Fruit fly (Drosophila melanogaster) whole organism: ENCODE results near the gene CG7271.

Experiments
- CG8478 ChIP-seq: fragments of >200 bp; optimal IDR thresholded peaks from 2 replicates; lab custom pipeline; 2018; ENCODE audit warnings: inconsistent platforms
- Dll ChIP-seq: fragments of >200 bp; optimal IDR thresholded peaks from 2 replicates; lab custom pipeline; 2017
- EcR ChIP-seq, 2 experiments: fragments of >200 bp; optimal IDR thresholded peaks; 2 replicates each; lab custom pipeline; 2017; ENCODE audit warnings: missing biosample characterization in 2 of 2, missing genetic modification characterization in 2 of 2, missing genetic modification reagents in 2 of 2
- pan ChIP-seq: fragments of >200 bp; optimal IDR thresholded peaks from 2 replicates; lab custom pipeline; 2017
- psq ChIP-seq: fragments of >200 bp; optimal IDR thresholded peaks from 2 replicates; lab custom pipeline; 2017
- usp ChIP-seq: fragments of >200 bp; optimal IDR thresholded peaks from 2 replicates; lab custom pipeline; 2017; ENCODE audit warnings: missing biosample characterization, missing genetic modification characterization, mixed read lengths

DNA sequence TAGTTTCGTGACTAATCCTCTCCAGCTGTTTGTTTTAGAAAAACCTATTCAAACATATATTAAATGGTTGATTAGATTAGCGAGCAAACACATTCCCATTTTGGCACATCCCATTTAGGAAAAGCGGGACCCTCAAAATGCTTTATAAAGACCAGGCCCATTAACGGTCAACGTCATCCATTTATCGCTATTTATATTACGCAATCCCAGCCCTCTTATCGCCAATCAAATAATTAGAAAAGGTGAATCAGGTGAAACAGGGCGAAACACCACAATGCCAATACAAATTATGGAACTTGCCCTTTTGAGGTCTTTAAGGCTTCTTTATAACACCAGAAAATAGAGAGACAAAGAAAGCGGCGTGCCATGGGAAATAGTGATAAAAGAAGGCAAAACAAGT lies 49.5 kb downstream of the CG7271 start:
- TF ChIP-seq usp (no peak), EcR (GFP tag; optimal IDR thresholded peaks at IDR 0.05; lab: Kevin White, UChicago) (no peak), CG8478 (lab: Kevin White, UChicago) (no peak), psq (no peak), Dll (lab: Kevin White, UChicago) (no peak), pan (lab: Kevin White, UChicago) (no peak)
